Worm (Caenorhabditis elegans) whole organism, mixed stage, embryonic: ENCODE results near the gene fzy-1.
A peak's percentile ranks its signal among the peaks of the same experiment; 100 is the strongest.

Experiments
- ceh-39 ChIP-seq: fragments of 150-350 bp; optimal IDR thresholded peaks from 2 replicates; lab custom pipeline; 2014; ENCODE audit warnings: missing biosample characterization, missing genetic modification characterization
- ces-1 ChIP-seq: fragments of 150-350 bp; optimal IDR thresholded peaks from 2 replicates; lab custom pipeline; 2014; ENCODE audit warnings: missing biosample characterization, missing genetic modification reagents, missing genetic modification characterization
- lin-32 ChIP-seq: fragments of 200-800 bp; sonication (Bioruptor generic); optimal IDR thresholded peaks from 2 replicates; lab custom pipeline; 2018; ENCODE audit warnings: mild to moderate bottlenecking, missing genetic modification characterization, missing compliant biosample characterization
- unc-120 ChIP-seq: sonication (generic microtip); optimal IDR thresholded peaks from 2 replicates; lab custom pipeline; 2017; ENCODE audit warnings: missing genetic modification characterization, missing compliant biosample characterization; ENCODE audit not compliant: poor library complexity, severe bottlenecking

DNA sequence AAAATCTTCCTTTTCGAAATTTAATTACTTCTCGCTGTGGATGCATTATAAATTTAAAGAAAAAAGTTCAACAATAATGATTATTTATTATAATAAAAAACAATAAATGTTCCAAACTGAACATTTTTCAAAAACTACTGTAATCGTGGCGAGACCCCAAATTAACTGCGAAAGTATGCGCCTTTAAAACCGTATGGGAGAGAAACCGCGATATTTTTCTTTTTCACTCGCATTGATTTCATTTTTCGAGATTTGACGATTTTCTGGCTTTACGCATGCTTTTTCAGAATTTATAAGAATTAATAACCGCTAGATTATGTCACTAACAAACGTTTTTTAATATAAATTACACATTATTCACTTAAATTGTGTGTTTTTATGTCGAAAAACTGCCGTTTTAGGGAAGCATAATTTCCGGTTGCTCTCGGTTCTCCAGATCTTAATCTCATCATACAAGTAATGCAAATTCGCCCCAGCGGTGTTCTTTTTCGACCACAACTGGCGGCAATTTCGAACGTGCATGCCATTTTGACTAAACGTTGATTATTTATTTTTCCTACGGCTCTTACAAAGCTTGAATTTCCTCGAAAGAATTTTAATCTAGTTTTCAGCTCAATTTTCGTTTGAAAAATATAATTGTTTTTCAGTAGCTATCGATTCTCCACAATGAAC is 552 bp downstream of the fzy-1 start, which contains the start of gene F12A10.8:
- TF ChIP-seq unc-120 (no peak), ceh-39 (no peak), lin-32 (GFP tag; lab: Kevin White, UChicago) (no peak), ces-1 (GFP tag; lab: Kevin White, UChicago) (peak; percentile 89)
